Comparison of ENCODE assay signal across 1 fruit fly cellular context in genomic region chr3R:26801427-26802160, dm6.
TF ChIP-seq lines count a peak whose summit lies in the region.

No protein-coding gene starts in this region.

TF ChIP-seq in whole organism, embryonic, 481 proteins besides CTCF, POLR2A, EP300 and RAD21 (continued from another document and continues in another):
- TF ChIP-seq Kr (GFP tag; optimal IDR thresholded peaks at IDR 0.05; lab: Kevin White, UChicago): no peak
- TF ChIP-seq klu (GFP tag; IDR thresholded peaks at IDR 0.05; lab: Robert Waterston, UW): no peak
- TF ChIP-seq ind (GFP tag; optimal IDR thresholded peaks at IDR 0.05; lab: Kevin White, UChicago): no peak
- TF ChIP-seq NC2α (GFP tag; optimal IDR thresholded peaks at IDR 0.05; lab: Kevin White, UChicago): no peak
- TF ChIP-seq CG11560 (tag; IDR thresholded peaks at IDR 0.05; lab: Robert Waterston, UW): no peak
- no peak for TF ChIP-seq CG13296 (GFP tag; optimal IDR thresholded peaks at IDR 0.05; lab: Kevin White, UChicago)
- TF ChIP-seq sqz (GFP tag; optimal IDR thresholded peaks at IDR 0.05; lab: Kevin White, UChicago): peak; percentile 56
- no peak for TF ChIP-seq MBD-R2 (GFP tag; IDR thresholded peaks at IDR 0.05; lab: Robert Waterston, UW)
- TF ChIP-seq MTF-1 (GFP tag; optimal IDR thresholded peaks at IDR 0.05; lab: Kevin White, UChicago; ENCODE audit: borderline replicate concordance): no peak
- TF ChIP-seq vvl (GFP tag; IDR thresholded peaks at IDR 0.05; lab: Robert Waterston, UW): peak; percentile 43; the same call in 1 of the 2 replicates
- TF ChIP-seq Dfd (GFP tag; optimal IDR thresholded peaks at IDR 0.05; lab: Kevin White, UChicago): no peak
- TF ChIP-seq CG11085 (GFP tag; IDR thresholded peaks at IDR 0.05; lab: Robert Waterston, UW): no peak
- peak; percentile 49; the same call in 1 of the 2 replicates for TF ChIP-seq Xrp1 (GFP tag; IDR thresholded peaks at IDR 0.05; lab: Robert Waterston, UW)
- no peak for TF ChIP-seq Mrtf (GFP tag; IDR thresholded peaks at IDR 0.05; lab: Robert Waterston, UW)
- TF ChIP-seq z (GFP tag; IDR thresholded peaks at IDR 0.05; lab: Robert Waterston, UW): no peak
- no peak for TF ChIP-seq CG7786 (GFP tag; optimal IDR thresholded peaks at IDR 0.05; lab: Kevin White, UChicago)
- TF ChIP-seq cad (GFP tag; optimal IDR thresholded peaks at IDR 0.05; lab: Kevin White, UChicago): no peak
- no peak for TF ChIP-seq org-1 (GFP tag; optimal IDR thresholded peaks at IDR 0.05; lab: Kevin White, UChicago)
- TF ChIP-seq Pdp1 (GFP tag; optimal IDR thresholded peaks at IDR 0.05; lab: Kevin White, UChicago): peak in 1 of 2 experiments; percentile 13
- peak; percentile 3 for TF ChIP-seq ac (GFP tag; optimal IDR thresholded peaks at IDR 0.05; lab: Kevin White, UChicago)
- no peak for TF ChIP-seq ci (GFP tag; IDR thresholded peaks at IDR 0.05; lab: Robert Waterston, UW)
- TF ChIP-seq Sox102F (GFP tag; optimal IDR thresholded peaks at IDR 0.05; lab: Kevin White, UChicago): peak; percentile 66
- TF ChIP-seq Nf-YA (GFP tag; IDR thresholded peaks at IDR 0.05; lab: Robert Waterston, UW): no peak
- peak; percentile 62 for TF ChIP-seq CG30403 (GFP tag; optimal IDR thresholded peaks at IDR 0.05; lab: Kevin White, UChicago)
- TF ChIP-seq psq (GFP tag; optimal IDR thresholded peaks at IDR 0.05; lab: Kevin White, UChicago): no peak
- TF ChIP-seq dimm (GFP tag; IDR thresholded peaks at IDR 0.05; lab: Robert Waterston, UW): no peak
- no peak for TF ChIP-seq Vsx1 (GFP tag; optimal IDR thresholded peaks at IDR 0.05; lab: Kevin White, UChicago)
- no peak for TF ChIP-seq ro (GFP tag; IDR thresholded peaks at IDR 0.05; lab: Robert Waterston, UW)
- no peak for TF ChIP-seq CG32772 (GFP tag; IDR thresholded peaks at IDR 0.05; lab: Robert Waterston, UW)
- TF ChIP-seq CG12219 (GFP tag; optimal IDR thresholded peaks at IDR 0.05; lab: Kevin White, UChicago): no peak
- no peak for TF ChIP-seq Gsc (GFP tag; IDR thresholded peaks at IDR 0.05; lab: Robert Waterston, UW)
- no peak for TF ChIP-seq luna (GFP tag; optimal IDR thresholded peaks at IDR 0.05; lab: Kevin White, UChicago)
- no peak for TF ChIP-seq toy (GFP tag; IDR thresholded peaks at IDR 0.05; lab: Robert Waterston, UW)
- no peak for TF ChIP-seq Spps (tag; optimal IDR thresholded peaks at IDR 0.05; lab: Kevin White, UChicago)
- TF ChIP-seq sd (tag; optimal IDR thresholded peaks at IDR 0.05; lab: Kevin White, UChicago): peak; percentile 4
- TF ChIP-seq CG12391 (tag; optimal IDR thresholded peaks at IDR 0.05; lab: Kevin White, UChicago): peak; percentile 64
- TF ChIP-seq ATbp (GFP tag; optimal IDR thresholded peaks at IDR 0.05; lab: Kevin White, UChicago): no peak
- TF ChIP-seq Nf-YC (tag; optimal IDR thresholded peaks at IDR 0.05; lab: Kevin White, UChicago): no peak
- TF ChIP-seq CG14965 (GFP tag; optimal IDR thresholded peaks at IDR 0.05; lab: Kevin White, UChicago; ENCODE audit: borderline replicate concordance): no peak
- no peak for TF ChIP-seq CG8944 (GFP tag; optimal IDR thresholded peaks at IDR 0.05; lab: Kevin White, UChicago)
- TF ChIP-seq CG3407 (GFP tag; optimal IDR thresholded peaks at IDR 0.05; lab: Kevin White, UChicago): no peak
- no peak for TF ChIP-seq HLH54F (GFP tag; optimal IDR thresholded peaks at IDR 0.05; lab: Kevin White, UChicago)
- TF ChIP-seq Trl (optimal IDR thresholded peaks at IDR 0.05; lab: Kevin White, UChicago): peak; percentile 1 to 25
- no peak for TF ChIP-seq Trl (GFP tag; optimal IDR thresholded peaks at IDR 0.05; lab: Kevin White, UChicago)
- no peak for TF ChIP-seq rib (GFP tag; IDR thresholded peaks at IDR 0.05; lab: Robert Waterston, UW)
- no peak for TF ChIP-seq Deaf1 (tag; optimal IDR thresholded peaks at IDR 0.05; lab: Kevin White, UChicago)
- TF ChIP-seq CG16779 (GFP tag; IDR thresholded peaks at IDR 0.05; lab: Robert Waterston, UW): no peak
- no peak for TF ChIP-seq ttk (GFP tag; IDR thresholded peaks at IDR 0.05; lab: Robert Waterston, UW)
- no peak for TF ChIP-seq CG8765 (GFP tag; IDR thresholded peaks at IDR 0.05; lab: Robert Waterston, UW)
- TF ChIP-seq kah (GFP tag; optimal IDR thresholded peaks at IDR 0.05; lab: Kevin White, UChicago): no peak
- TF ChIP-seq usp (GFP tag; optimal IDR thresholded peaks at IDR 0.05; lab: Kevin White, UChicago): no peak
- TF ChIP-seq sim (GFP tag; IDR thresholded peaks at IDR 0.05; lab: Robert Waterston, UW): no peak
- TF ChIP-seq CG7839 (tag; optimal IDR thresholded peaks at IDR 0.05; lab: Kevin White, UChicago): peak; percentile 60
- no peak for TF ChIP-seq repo (GFP tag; optimal IDR thresholded peaks at IDR 0.05; lab: Kevin White, UChicago)
- TF ChIP-seq CG34422 (GFP tag; IDR thresholded peaks at IDR 0.05; lab: Robert Waterston, UW): no peak
- TF ChIP-seq twi (tag; optimal IDR thresholded peaks at IDR 0.05; lab: Kevin White, UChicago): no peak
- TF ChIP-seq grau (tag; optimal IDR thresholded peaks at IDR 0.05; lab: Kevin White, UChicago): peak; percentile 1
- no peak for TF ChIP-seq bigmax (GFP tag; optimal IDR thresholded peaks at IDR 0.05; lab: Kevin White, UChicago)
- TF ChIP-seq Fer3 (tag; optimal IDR thresholded peaks at IDR 0.05; lab: Kevin White, UChicago): peak; percentile 27
- TF ChIP-seq Usf (GFP tag; optimal IDR thresholded peaks at IDR 0.05; lab: Kevin White, UChicago): no peak
- TF ChIP-seq crol (GFP tag; IDR thresholded peaks at IDR 0.05; lab: Robert Waterston, UW): no peak
- no peak for TF ChIP-seq en (GFP tag; optimal IDR thresholded peaks at IDR 0.05; lab: Kevin White, UChicago)
- TF ChIP-seq CG12236 (GFP tag; optimal IDR thresholded peaks at IDR 0.05; lab: Kevin White, UChicago): no peak
- TF ChIP-seq CG10366 (GFP tag; IDR thresholded peaks at IDR 0.05; lab: Robert Waterston, UW): no peak
- TF ChIP-seq tgo (GFP tag; IDR thresholded peaks at IDR 0.05; lab: Robert Waterston, UW): 0 out of 3 replicates have a peak, but pooled peaks have one; percentile 22
- TF ChIP-seq CG13894 (tag; optimal IDR thresholded peaks at IDR 0.05; lab: Kevin White, UChicago): peak; percentile 20
- peak; percentile 16 for TF ChIP-seq az2 (GFP tag; optimal IDR thresholded peaks at IDR 0.05; lab: Kevin White, UChicago)
- no peak for TF ChIP-seq YL-1 (GFP tag; optimal IDR thresholded peaks at IDR 0.05; lab: Kevin White, UChicago)
- TF ChIP-seq CG8359 (GFP tag; optimal IDR thresholded peaks at IDR 0.05; lab: Kevin White, UChicago; ENCODE audit: borderline replicate concordance): no peak
- peak; percentile 64 for TF ChIP-seq CG11504 (tag; optimal IDR thresholded peaks at IDR 0.05; lab: Kevin White, UChicago)
- peak; percentile 10 for TF ChIP-seq Fer1 (GFP tag; optimal IDR thresholded peaks at IDR 0.05; lab: Kevin White, UChicago)
- TF ChIP-seq lola (GFP tag; optimal IDR thresholded peaks at IDR 0.05; lab: Kevin White, UChicago): peak in 1 of 3 experiments; percentile 57
- no peak for TF ChIP-seq fu2 (GFP tag; optimal IDR thresholded peaks at IDR 0.05; lab: Kevin White, UChicago)
- no peak for TF ChIP-seq CG30020 (tag; optimal IDR thresholded peaks at IDR 0.05; lab: Kevin White, UChicago)
- peak; percentile 37 for TF ChIP-seq Ptx1 (GFP tag; IDR thresholded peaks at IDR 0.05; lab: Robert Waterston, UW)
- TF ChIP-seq sna (GFP tag; IDR thresholded peaks at IDR 0.05; lab: Robert Waterston, UW; ENCODE audit: partially characterized antibody): no peak
- TF ChIP-seq sob (GFP tag; IDR thresholded peaks at IDR 0.05; lab: Robert Waterston, UW): no peak
- no peak for TF ChIP-seq mirr (GFP tag; optimal IDR thresholded peaks at IDR 0.05; lab: Kevin White, UChicago)
- peak; percentile 46; the same call in 1 of the 2 replicates for TF ChIP-seq stc (GFP tag; IDR thresholded peaks at IDR 0.05; lab: Robert Waterston, UW)
- TF ChIP-seq CG5953 (GFP tag; IDR thresholded peaks at IDR 0.05; lab: Robert Waterston, UW): no peak
- TF ChIP-seq CG9817 (tag; optimal IDR thresholded peaks at IDR 0.05; lab: Kevin White, UChicago): no peak
- peak; percentile 52 for TF ChIP-seq CG9727 (GFP tag; optimal IDR thresholded peaks at IDR 0.05; lab: Kevin White, UChicago)
- TF ChIP-seq pzg (GFP tag; optimal IDR thresholded peaks at IDR 0.05; lab: Kevin White, UChicago): no peak
- no peak for TF ChIP-seq pho (GFP tag; optimal IDR thresholded peaks at IDR 0.05; lab: Kevin White, UChicago)
- peak; percentile 48 for TF ChIP-seq CG10267 (tag; optimal IDR thresholded peaks at IDR 0.05; lab: Kevin White, UChicago)
- TF ChIP-seq CG7745 (tag; optimal IDR thresholded peaks at IDR 0.05; lab: Kevin White, UChicago): peak; percentile 82
- no peak for TF ChIP-seq lbe (GFP tag; optimal IDR thresholded peaks at IDR 0.05; lab: Kevin White, UChicago)
- TF ChIP-seq CG10274 (GFP tag; optimal IDR thresholded peaks at IDR 0.05; lab: Kevin White, UChicago): no peak
- TF ChIP-seq CG15479 (GFP tag; optimal IDR thresholded peaks at IDR 0.05; lab: Kevin White, UChicago): no peak
- TF ChIP-seq inv (GFP tag; IDR thresholded peaks at IDR 0.05; lab: Robert Waterston, UW; ENCODE audit: partially characterized antibody): no peak
- TF ChIP-seq CG31388 (GFP tag; optimal IDR thresholded peaks at IDR 0.05; lab: Kevin White, UChicago): no peak
- TF ChIP-seq tin (GFP tag; optimal IDR thresholded peaks at IDR 0.05; lab: Kevin White, UChicago): no peak
- peak; percentile 58 for TF ChIP-seq dmrt99B (tag; optimal IDR thresholded peaks at IDR 0.05; lab: Kevin White, UChicago)
- TF ChIP-seq CG6272 (GFP tag; IDR thresholded peaks at IDR 0.05; lab: Robert Waterston, UW): no peak
- TF ChIP-seq Atf6 (GFP tag; IDR thresholded peaks at IDR 0.05; lab: Robert Waterston, UW): peak; percentile 42; the same call in 1 of the 2 replicates
- TF ChIP-seq CHES-1-like (GFP tag; optimal IDR thresholded peaks at IDR 0.05; lab: Kevin White, UChicago): no peak
- peak; percentile 30 for TF ChIP-seq Xbp1 (GFP tag; optimal IDR thresholded peaks at IDR 0.05; lab: Kevin White, UChicago)
- TF ChIP-seq cwo (GFP tag; optimal IDR thresholded peaks at IDR 0.05; lab: Kevin White, UChicago): peak; percentile 40
- no peak for TF ChIP-seq Opbp (GFP tag; IDR thresholded peaks at IDR 0.05; lab: Robert Waterston, UW; ENCODE audit: partially characterized antibody)
- TF ChIP-seq Ssrp (tag; optimal IDR thresholded peaks at IDR 0.05; lab: Kevin White, UChicago): peak; percentile 11
- TF ChIP-seq shn (GFP tag; optimal IDR thresholded peaks at IDR 0.05; lab: Kevin White, UChicago): no peak
- TF ChIP-seq ftz-f1 (GFP tag; optimal IDR thresholded peaks at IDR 0.05; lab: Kevin White, UChicago): no peak
- no peak for TF ChIP-seq CG7928 (GFP tag; optimal IDR thresholded peaks at IDR 0.05; lab: Kevin White, UChicago)
- TF ChIP-seq CG32532 (GFP tag; IDR thresholded peaks at IDR 0.05; lab: Robert Waterston, UW): no peak; the same call in 1 of the 2 replicates
- no peak for TF ChIP-seq CG4282 (GFP tag; optimal IDR thresholded peaks at IDR 0.05; lab: Kevin White, UChicago)
- no peak for TF ChIP-seq CG7271 (tag; optimal IDR thresholded peaks at IDR 0.05; lab: Kevin White, UChicago)
- TF ChIP-seq chn (GFP tag; optimal IDR thresholded peaks at IDR 0.05; lab: Kevin White, UChicago): no peak
- TF ChIP-seq bcd (GFP tag; optimal IDR thresholded peaks at IDR 0.05; lab: Kevin White, UChicago): peak; percentile 14
- no peak for TF ChIP-seq ab (GFP tag; optimal IDR thresholded peaks at IDR 0.05; lab: Kevin White, UChicago)
- TF ChIP-seq ham (GFP tag; IDR thresholded peaks at IDR 0.05; lab: Robert Waterston, UW): no peak
- no peak for TF ChIP-seq HLH3B (GFP tag; IDR thresholded peaks at IDR 0.05; lab: Robert Waterston, UW)
- TF ChIP-seq CG7556 (GFP tag; optimal IDR thresholded peaks at IDR 0.05; lab: Kevin White, UChicago): peak; percentile 58
- TF ChIP-seq ato (GFP tag; IDR thresholded peaks at IDR 0.05; lab: Robert Waterston, UW; ENCODE audit: partially characterized antibody): no peak
- no peak for TF ChIP-seq CG17802 (tag; optimal IDR thresholded peaks at IDR 0.05; lab: Kevin White, UChicago)
- no peak for TF ChIP-seq Dip3 (GFP tag; optimal IDR thresholded peaks at IDR 0.05; lab: Kevin White, UChicago)
- no peak for TF ChIP-seq prd (optimal IDR thresholded peaks at IDR 0.05; lab: Kevin White, UChicago)
- peak; percentile 39; the same call in 1 of the 3 replicates for TF ChIP-seq prd (GFP tag; IDR thresholded peaks at IDR 0.05; lab: Robert Waterston, UW)
- TF ChIP-seq Mes4 (GFP tag; optimal IDR thresholded peaks at IDR 0.05; lab: Kevin White, UChicago): no peak
- no peak for TF ChIP-seq jumu (GFP tag; optimal IDR thresholded peaks at IDR 0.05; lab: Kevin White, UChicago)
- TF ChIP-seq cg (GFP tag; optimal IDR thresholded peaks at IDR 0.05; lab: Kevin White, UChicago): no peak
- no peak for TF ChIP-seq CG15514 (GFP tag; optimal IDR thresholded peaks at IDR 0.05; lab: Kevin White, UChicago)
- TF ChIP-seq tap (tag; optimal IDR thresholded peaks at IDR 0.05; lab: Kevin White, UChicago): no peak
- TF ChIP-seq CG11398 (GFP tag; optimal IDR thresholded peaks at IDR 0.05; lab: Kevin White, UChicago): no peak
- no peak for TF ChIP-seq Aef1 (GFP tag; IDR thresholded peaks at IDR 0.05; lab: Robert Waterston, UW)
- peak; percentile 57 for TF ChIP-seq CG12769 (tag; optimal IDR thresholded peaks at IDR 0.05; lab: Kevin White, UChicago)
- TF ChIP-seq Hsf (GFP tag; optimal IDR thresholded peaks at IDR 0.05; lab: Kevin White, UChicago): peak; percentile 9
- TF ChIP-seq CG2712 (tag; optimal IDR thresholded peaks at IDR 0.05; lab: Kevin White, UChicago): peak; percentile 27
- no peak for TF ChIP-seq CG2129 (GFP tag; IDR thresholded peaks at IDR 0.05; lab: Robert Waterston, UW; ENCODE audit: partially characterized antibody)
- no peak for TF ChIP-seq CG13287 (GFP tag; IDR thresholded peaks at IDR 0.05; lab: Robert Waterston, UW; ENCODE audit: partially characterized antibody)
- TF ChIP-seq CG8089 (GFP tag; optimal IDR thresholded peaks at IDR 0.05; lab: Kevin White, UChicago): no peak
- TF ChIP-seq slou (GFP tag; optimal IDR thresholded peaks at IDR 0.05; lab: Kevin White, UChicago): no peak
- TF ChIP-seq gfzf (GFP tag; optimal IDR thresholded peaks at IDR 0.05; lab: Kevin White, UChicago): no peak
- TF ChIP-seq eve (GFP tag; optimal IDR thresholded peaks at IDR 0.05; lab: Kevin White, UChicago): no peak
- peak; percentile 20 for TF ChIP-seq CG15269 (tag; optimal IDR thresholded peaks at IDR 0.05; lab: Kevin White, UChicago)
- no peak for TF ChIP-seq CG13624 (GFP tag; optimal IDR thresholded peaks at IDR 0.05; lab: Kevin White, UChicago)
- TF ChIP-seq CG7372 (GFP tag; IDR thresholded peaks at IDR 0.05; lab: Robert Waterston, UW): no peak
- TF ChIP-seq phol (tag; optimal IDR thresholded peaks at IDR 0.05; lab: Kevin White, UChicago): peak; percentile 53
- TF ChIP-seq wdn (GFP tag; IDR thresholded peaks at IDR 0.05; lab: Robert Waterston, UW): no peak
